Worm (Caenorhabditis elegans) whole organism, L3 larva: ENCODE results near the gene T19H12.3.

ENCODE experiments used
- R02D3.7 ChIP-seq: fragments of 150-350 bp; optimal IDR thresholded peaks from 2 replicates; lab custom pipeline; 2014; ENCODE audit warnings: missing biosample characterization, missing genetic modification characterization
- ZK546.5 ChIP-seq: sonication (generic microtip); optimal IDR thresholded peaks from 2 replicates; lab custom pipeline; 2017; ENCODE audit warnings: missing biosample characterization, missing genetic modification characterization
- aly-2 ChIP-seq: fragments of 150-350 bp; optimal IDR thresholded peaks from 2 replicates; lab custom pipeline; 2014; ENCODE audit warnings: missing biosample characterization, missing genetic modification characterization
- ama-1 ChIP-seq: fragments of 150-350 bp; optimal IDR thresholded peaks from 2 replicates; lab custom pipeline; 2018
- ceh-28 ChIP-seq: fragments of 150-350 bp; optimal IDR thresholded peaks from 2 replicates; lab custom pipeline; 2014; ENCODE audit warnings: missing biosample characterization, missing genetic modification reagents, missing genetic modification characterization
- ceh-82 ChIP-seq: fragments of 150-350 bp; optimal IDR thresholded peaks from 2 replicates; lab custom pipeline; 2014; ENCODE audit warnings: missing biosample characterization, missing genetic modification characterization
- ceh-9 ChIP-seq: sonication (generic microtip); optimal IDR thresholded peaks from 2 replicates; lab custom pipeline; 2018; ENCODE audit warnings: missing biosample characterization, missing genetic modification characterization
- daf-12 ChIP-seq: fragments of 150-350 bp; optimal IDR thresholded peaks from 2 replicates; lab custom pipeline; 2014; ENCODE audit warnings: missing biosample characterization, missing genetic modification reagents, missing genetic modification characterization
- egl-5 ChIP-seq: fragments of 150-350 bp; optimal IDR thresholded peaks from 2 replicates; lab custom pipeline; 2017; ENCODE audit warnings: missing biosample characterization, missing genetic modification reagents, missing genetic modification characterization, inconsistent platforms
- elt-1 ChIP-seq: fragments of 150-350 bp; optimal IDR thresholded peaks from 2 replicates; lab custom pipeline; 2014; ENCODE audit warnings: missing biosample characterization, missing genetic modification characterization
- elt-2 ChIP-seq: sonication (generic microtip); optimal IDR thresholded peaks from 2 replicates; lab custom pipeline; 2016; ENCODE audit warnings: missing genetic modification reagents, mild to moderate bottlenecking, missing genetic modification characterization, missing compliant biosample characterization
- elt-3 ChIP-seq, 3 experiments: fragments of 150-350 bp in 1 of 3; sonication (generic microtip) in 2 of 3; optimal IDR thresholded peaks; 2 replicates in 2 of 3; 4 replicates in 1 of 3; lab custom pipeline; 2014 to 2017; ENCODE audit warnings: missing biosample characterization in 3 of 3, missing genetic modification characterization in 3 of 3
- eor-1 ChIP-seq, 2 experiments: fragments of 150-350 bp; optimal IDR thresholded peaks; 2 replicates each; lab custom pipeline; 2014 to 2018; ENCODE audit warnings: missing biosample characterization in 2 of 2, missing genetic modification characterization in 2 of 2
- fkh-10 ChIP-seq: sonication (generic microtip); optimal IDR thresholded peaks from 2 replicates; lab custom pipeline; 2017; ENCODE audit warnings: missing biosample characterization, missing genetic modification reagents, missing genetic modification characterization
- fkh-2 ChIP-seq: fragments of 150-350 bp; optimal IDR thresholded peaks from 2 replicates; lab custom pipeline; 2014; ENCODE audit warnings: missing biosample characterization, missing genetic modification reagents, missing genetic modification characterization
- fos-1 ChIP-seq: fragments of 150-350 bp; optimal IDR thresholded peaks from 2 replicates; lab custom pipeline; 2014; ENCODE audit warnings: missing biosample characterization, missing genetic modification characterization
- hmg-11 ChIP-seq: sonication (generic microtip); optimal IDR thresholded peaks from 2 replicates; lab custom pipeline; 2016; ENCODE audit warnings: missing genetic modification characterization, missing compliant biosample characterization
- jun-1 ChIP-seq: fragments of 150-350 bp; optimal IDR thresholded peaks from 2 replicates; lab custom pipeline; 2014; ENCODE audit warnings: missing biosample characterization, missing genetic modification reagents, missing genetic modification characterization
- lin-15B ChIP-seq: fragments of 150-350 bp; optimal IDR thresholded peaks from 2 replicates; lab custom pipeline; 2014; ENCODE audit warnings: missing biosample characterization, missing genetic modification characterization
- lin-39 ChIP-seq: fragments of 150-350 bp; optimal IDR thresholded peaks from 2 replicates; lab custom pipeline; 2018; ENCODE audit warnings: missing biosample characterization, missing genetic modification reagents, missing genetic modification characterization
- lsy-12 ChIP-seq: sonication (generic microtip); optimal IDR thresholded peaks from 2 replicates; lab custom pipeline; 2016; ENCODE audit warnings: mild to moderate bottlenecking, missing genetic modification characterization, missing compliant biosample characterization
- mml-1 ChIP-seq: fragments of 150-350 bp; sonication (generic microtip); optimal IDR thresholded peaks from 3 replicates; lab custom pipeline; 2014; ENCODE audit warnings: missing biosample characterization, missing genetic modification characterization
- nfya-1 ChIP-seq: sonication (generic microtip); optimal IDR thresholded peaks from 2 replicates; lab custom pipeline; 2017; ENCODE audit warnings: missing genetic modification characterization, mild to moderate bottlenecking, missing compliant biosample characterization, antibody characterized with exemption, moderate library complexity; ENCODE audit not compliant: insufficient read depth
- nhr-11 ChIP-seq: fragments of 150-350 bp; optimal IDR thresholded peaks from 2 replicates; lab custom pipeline; 2014; ENCODE audit warnings: missing biosample characterization, missing genetic modification characterization
- nhr-12 ChIP-seq: fragments of 150-350 bp; optimal IDR thresholded peaks from 2 replicates; lab custom pipeline; 2014; ENCODE audit warnings: missing biosample characterization, missing genetic modification characterization
- nhr-23 ChIP-seq: fragments of 150-350 bp; optimal IDR thresholded peaks from 2 replicates; lab custom pipeline; 2014; ENCODE audit warnings: missing biosample characterization, missing genetic modification reagents, missing genetic modification characterization
- nhr-237 ChIP-seq: fragments of 150-350 bp; optimal IDR thresholded peaks from 2 replicates; lab custom pipeline; 2014; ENCODE audit warnings: missing biosample characterization, missing genetic modification characterization
- nhr-25 ChIP-seq: sonication (generic microtip); optimal IDR thresholded peaks from 2 replicates; lab custom pipeline; 2017; ENCODE audit warnings: missing biosample characterization, missing genetic modification characterization
- nhr-43 ChIP-seq: sonication (generic microtip); optimal IDR thresholded peaks from 2 replicates; lab custom pipeline; 2016; ENCODE audit warnings: mild to moderate bottlenecking, missing genetic modification characterization, missing compliant biosample characterization; ENCODE audit not compliant: poor library complexity, severe bottlenecking
- nhr-67 ChIP-seq: fragments of 150-350 bp; optimal IDR thresholded peaks from 2 replicates; lab custom pipeline; 2014; ENCODE audit warnings: missing biosample characterization, missing genetic modification characterization
- nhr-76 ChIP-seq: fragments of 150-350 bp; sonication (generic microtip); optimal IDR thresholded peaks from 5 replicates; lab custom pipeline; 2014; ENCODE audit warnings: missing biosample characterization, missing genetic modification characterization
- pha-4 ChIP-seq: fragments of 150-350 bp; optimal IDR thresholded peaks from 2 replicates; lab custom pipeline; 2014; ENCODE audit warnings: missing biosample characterization, missing genetic modification reagents, missing genetic modification characterization
- pqm-1 ChIP-seq: fragments of 150-350 bp; optimal IDR thresholded peaks from 2 replicates; lab custom pipeline; 2017; ENCODE audit warnings: missing biosample characterization, missing genetic modification characterization, inconsistent platforms
- skn-1 ChIP-seq: fragments of 150-350 bp; optimal IDR thresholded peaks from 2 replicates; lab custom pipeline; 2014; ENCODE audit warnings: missing biosample characterization, missing genetic modification characterization
- snpc-4 ChIP-seq: fragments of 150-350 bp; optimal IDR thresholded peaks from 2 replicates; lab custom pipeline; 2014; ENCODE audit warnings: missing biosample characterization, missing genetic modification characterization
- unc-62 ChIP-seq: fragments of 150-350 bp; sonication (generic microtip); optimal IDR thresholded peaks from 4 replicates; lab custom pipeline; 2014; ENCODE audit warnings: missing biosample characterization, missing genetic modification reagents, missing genetic modification characterization
- zag-1 ChIP-seq: fragments of 150-350 bp; optimal IDR thresholded peaks from 2 replicates; lab custom pipeline; 2014; ENCODE audit warnings: missing biosample characterization, missing genetic modification characterization
- ztf-11 ChIP-seq: fragments of 150-350 bp; optimal IDR thresholded peaks from 2 replicates; lab custom pipeline; 2014; ENCODE audit warnings: missing biosample characterization, missing genetic modification characterization
- ztf-4 ChIP-seq: fragments of 150-350 bp; optimal IDR thresholded peaks from 2 replicates; lab custom pipeline; 2014; ENCODE audit warnings: missing biosample characterization, missing genetic modification characterization

Gene T19H12.3

DNA sequence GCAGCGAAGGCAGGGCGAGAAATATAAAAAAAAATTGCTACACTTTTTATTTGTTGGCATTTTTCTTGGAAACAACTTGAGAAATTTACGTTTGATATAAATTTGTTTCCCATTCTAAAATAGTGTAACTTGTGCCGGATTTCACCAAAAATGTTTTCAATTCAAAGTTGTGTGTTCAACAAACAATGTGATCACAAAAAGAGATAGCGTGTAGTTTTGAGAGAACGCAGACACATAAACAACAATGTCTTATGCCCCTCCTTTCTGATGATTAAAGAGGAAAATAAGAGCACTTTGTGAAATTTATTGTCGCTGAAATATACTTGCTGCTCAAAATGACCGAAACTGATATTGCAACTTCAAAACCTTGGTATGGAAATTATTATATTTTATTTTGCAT lies 38.0 kb upstream of the T19H12.3 start, which contains the start of gene abhd-5.1:
TSS of gene abhd-5.1 (plus strand) at position 230 of the 400 bp plus-strand sequence.
- TF ChIP-seq elt-2 (tag; lab: Kevin White, UChicago) (peak; percentile 7), pha-4 (tag; lab: Kevin White, UChicago) (peak; percentile 63), nhr-67 (tag; lab: Kevin White, UChicago) (no peak)

DNA sequence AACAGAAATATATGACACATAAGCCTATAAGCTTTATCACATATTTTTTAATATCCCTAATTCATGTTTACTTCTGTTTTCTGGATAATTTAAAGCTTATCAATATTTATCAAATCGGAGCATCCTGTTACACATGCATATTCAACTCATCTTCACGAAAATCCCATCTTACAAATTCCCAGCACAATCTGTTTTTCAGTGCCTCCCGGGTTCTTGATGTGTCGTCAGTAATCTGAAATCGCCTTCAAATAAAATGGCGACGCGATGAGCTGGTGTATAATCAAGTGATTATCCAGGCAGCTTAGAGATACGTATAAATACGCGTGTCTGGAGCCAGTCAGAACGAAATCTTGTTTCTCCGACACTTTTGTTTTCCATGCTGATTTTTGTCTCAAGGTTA lies 35.0 kb upstream of the T19H12.3 start:
- no peak for TF ChIP-seq fos-1 (tag; lab: Kevin White, UChicago)
- TF ChIP-seq nhr-76 (tag; lab: Kevin White, UChicago): no peak
- TF ChIP-seq nhr-23 (tag; lab: Kevin White, UChicago): no peak
- no peak for TF ChIP-seq ama-1 (lab: Kevin White, UChicago)
- no peak for TF ChIP-seq nhr-237 (tag; lab: Kevin White, UChicago)
- no peak for TF ChIP-seq ceh-82 (tag; lab: Kevin White, UChicago)
- TF ChIP-seq nhr-25: no peak
- TF ChIP-seq R02D3.7 (tag; lab: Kevin White, UChicago): no peak
- TF ChIP-seq egl-5: no peak
- TF ChIP-seq unc-62 (GFP tag; lab: Kevin White, UChicago): no peak
- TF ChIP-seq mml-1 (tag; lab: Kevin White, UChicago): no peak
- no peak for TF ChIP-seq skn-1 (tag; lab: Kevin White, UChicago)

DNA sequence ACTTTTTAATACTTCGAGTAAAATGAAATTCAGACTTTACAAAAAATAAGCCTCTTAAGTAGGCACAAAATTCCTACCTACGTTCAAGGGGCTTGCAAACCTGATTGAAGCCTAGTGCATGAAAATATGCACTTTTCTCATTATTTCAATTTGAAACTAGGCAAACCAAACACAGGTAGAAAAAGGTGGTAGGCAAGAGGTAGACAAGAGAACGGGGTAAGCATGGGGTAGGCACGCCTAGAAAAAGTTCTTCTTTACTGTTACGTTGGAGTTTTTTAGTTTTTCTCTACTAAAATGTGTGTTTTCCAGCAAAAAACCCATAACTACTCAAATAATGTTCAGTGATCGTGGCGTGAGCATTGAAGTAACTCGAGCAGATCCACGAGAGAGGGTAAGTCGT lies 34.3 kb upstream of the T19H12.3 start, which contains the start of gene nex-4:
TSS of gene nex-4 (plus strand) at position 301 of the 400 bp plus-strand sequence.
- TF ChIP-seq lsy-12 (tag; lab: Kevin White, UChicago) (no peak), ceh-28 (no peak), nhr-67 (tag; lab: Kevin White, UChicago) (no peak), nhr-43 (tag; lab: Kevin White, UChicago) (no peak), nhr-25 (no peak), fos-1 (tag; lab: Kevin White, UChicago) (no peak), elt-1 (no peak), ceh-82 (tag; lab: Kevin White, UChicago) (no peak), lin-15B (tag; lab: Kevin White, UChicago) (no peak), snpc-4 (tag; lab: Kevin White, UChicago) (no peak), elt-2 (tag; lab: Kevin White, UChicago) (no peak), pqm-1 (tag; lab: Kevin White, UChicago) (no peak), jun-1 (tag; lab: Kevin White, UChicago) (no peak), zag-1 (tag; lab: Kevin White, UChicago) (no peak), aly-2 (tag; lab: Kevin White, UChicago) (no peak)
- TF ChIP-seq, all 47 proteins: peak for 0

DNA sequence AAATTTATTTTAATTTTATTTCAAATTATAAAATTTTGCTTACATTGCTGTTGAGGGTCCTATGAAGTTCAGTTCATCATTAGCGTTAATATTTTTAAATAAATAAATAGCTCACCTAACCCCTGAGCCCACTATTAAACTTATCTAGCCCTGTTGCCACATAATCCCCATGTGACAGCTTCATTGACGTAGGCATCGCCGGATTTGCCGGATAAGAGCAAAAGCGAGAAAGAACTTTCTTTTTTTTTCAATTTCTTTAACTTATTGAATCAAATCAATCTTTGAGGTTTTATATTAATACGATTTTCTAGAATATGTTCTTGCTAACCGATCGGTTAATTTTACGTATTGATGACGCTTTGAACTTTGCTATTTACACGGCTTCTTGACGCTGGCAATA lies 33.5 kb upstream of the T19H12.3 start:
- TF ChIP-seq ZK546.5 (tag; lab: Kevin White, UChicago) (no peak), pqm-1 (tag; lab: Kevin White, UChicago) (no peak), nhr-25 (no peak), nfya-1 (no peak), R02D3.7 (tag; lab: Kevin White, UChicago) (no peak), lsy-12 (tag; lab: Kevin White, UChicago) (no peak), lin-15B (tag; lab: Kevin White, UChicago) (no peak), mml-1 (tag; lab: Kevin White, UChicago) (no peak), lin-39 (tag; lab: Kevin White, UChicago) (no peak), elt-3 (tag; optimal IDR thresholded peaks at IDR 0.05; lab: Kevin White, UChicago) (no peak), nhr-23 (tag; lab: Kevin White, UChicago) (no peak), fkh-2 (no peak), ztf-4 (tag; lab: Kevin White, UChicago) (no peak), elt-1 (no peak), ceh-9 (tag; lab: Kevin White, UChicago) (no peak), zag-1 (tag; lab: Kevin White, UChicago) (no peak), jun-1 (tag; lab: Kevin White, UChicago) (no peak), hmg-11 (tag; lab: Kevin White, UChicago) (no peak)

DNA sequence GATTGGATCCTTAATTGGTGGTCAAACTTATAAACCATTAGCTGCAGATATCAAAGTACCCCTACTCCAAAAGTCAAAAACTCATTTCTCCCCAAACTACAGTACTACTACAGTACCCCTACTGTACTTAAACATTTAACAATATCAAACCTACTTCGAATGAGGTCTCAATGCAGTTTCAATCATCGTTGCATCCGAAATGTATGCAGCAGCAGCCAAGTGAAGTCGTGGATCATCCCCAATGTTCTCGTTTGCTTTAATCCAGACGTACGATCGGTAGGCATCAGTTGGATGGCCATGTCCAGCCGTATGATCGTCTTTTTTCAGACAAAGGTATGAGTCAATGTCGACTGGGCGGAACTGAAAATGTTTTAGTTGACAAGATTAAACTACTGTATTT lies 27.9 kb upstream of the T19H12.3 start:
- TF ChIP-seq eor-1 (tag; optimal IDR thresholded peaks at IDR 0.05; lab: Kevin White, UChicago) (no peak), R02D3.7 (tag; lab: Kevin White, UChicago) (no peak), lin-15B (tag; lab: Kevin White, UChicago) (no peak), elt-2 (tag; lab: Kevin White, UChicago) (no peak), fkh-10 (GFP tag; lab: Kevin White, UChicago) (no peak), elt-3 (tag; optimal IDR thresholded peaks at IDR 0.05; lab: Kevin White, UChicago) (no peak), nhr-12 (tag; lab: Kevin White, UChicago) (no peak), nfya-1 (no peak), hmg-11 (tag; lab: Kevin White, UChicago) (no peak), pha-4 (tag; lab: Kevin White, UChicago) (no peak), ztf-11 (no peak), nhr-11 (no peak), fkh-2 (no peak), daf-12 (tag; lab: Kevin White, UChicago) (no peak), nhr-237 (tag; lab: Kevin White, UChicago) (no peak), ceh-9 (tag; lab: Kevin White, UChicago) (no peak)
